Fruit fly (Drosophila melanogaster): ENCODE measurements around the gene CIAPIN1.

Gene CIAPIN1

DNA sequence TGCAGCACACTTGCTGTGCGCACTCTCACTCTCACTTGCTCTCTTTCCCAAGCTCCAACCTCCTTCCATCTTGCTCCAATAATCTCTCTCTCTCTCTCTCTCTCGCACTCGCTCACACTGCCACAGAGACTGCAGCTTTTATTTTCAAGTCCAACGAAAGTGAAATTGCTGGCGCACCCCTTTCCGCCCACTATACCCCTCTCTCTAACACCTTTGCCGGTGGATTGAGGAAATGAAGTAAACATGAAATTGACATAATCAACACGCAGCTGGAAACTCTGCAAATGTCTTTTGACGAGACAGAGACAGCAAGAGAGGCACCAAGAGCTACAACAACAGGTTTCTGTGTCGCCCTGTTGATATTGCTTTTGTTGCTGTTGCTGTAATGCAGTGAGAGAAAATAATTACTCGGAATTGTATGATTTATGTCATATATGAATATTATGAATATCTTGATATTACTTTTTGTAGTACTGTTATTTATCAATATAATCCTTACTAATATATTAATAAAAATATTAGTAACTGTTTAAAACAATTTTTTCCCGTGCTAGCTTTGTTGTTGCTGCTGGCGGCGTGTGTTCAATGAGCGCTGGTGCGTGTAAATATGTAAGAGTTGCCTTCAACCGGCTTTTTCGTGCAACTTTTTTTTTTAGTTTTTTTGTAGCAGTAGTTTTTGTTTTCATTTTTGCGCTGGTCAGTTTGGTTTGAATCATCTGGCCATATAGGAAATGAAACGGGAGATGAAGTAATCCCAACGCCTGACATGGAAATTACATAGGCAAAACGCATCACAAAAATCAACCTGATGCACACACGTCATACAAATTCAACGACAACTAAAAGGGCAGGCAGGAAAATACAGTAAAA lies 42.8 kb downstream of the CIAPIN1 start (continued):
- TF ChIP-seq Bdp1 (GFP tag; optimal IDR thresholded peaks at IDR 0.05), result no peak
- TF ChIP-seq sug (tag; optimal IDR thresholded peaks at IDR 0.05), result peak; percentile 23
- TF ChIP-seq fd102C (GFP tag; optimal IDR thresholded peaks at IDR 0.05), result no peak
- peak; percentile 68 for TF ChIP-seq toy (GFP tag; IDR thresholded peaks at IDR 0.05)
- no peak for TF ChIP-seq tll (GFP tag; optimal IDR thresholded peaks at IDR 0.05)
- peak; percentile 98 for TF ChIP-seq dmrt99B (tag; optimal IDR thresholded peaks at IDR 0.05)
- peak in 1 of 2 experiments; percentile 76 for TF ChIP-seq Hr78 (GFP tag; optimal IDR thresholded peaks at IDR 0.05)
- no peak for TF ChIP-seq insv (GFP tag; optimal IDR thresholded peaks at IDR 0.05)
- TF ChIP-seq CG15011 (GFP tag; optimal IDR thresholded peaks at IDR 0.05), result peak; percentile 74
- peak; percentile 61 for TF ChIP-seq CG4854 (GFP tag; optimal IDR thresholded peaks at IDR 0.05)
- peak; percentile 73 for TF ChIP-seq CG8359 (GFP tag; optimal IDR thresholded peaks at IDR 0.05; ENCODE audit: borderline replicate concordance)
- peak; percentile 42 for TF ChIP-seq CG10565 (GFP tag; optimal IDR thresholded peaks at IDR 0.05)
- TF ChIP-seq CG8924 (tag; optimal IDR thresholded peaks at IDR 0.05), result peak; percentile 95
- TF ChIP-seq CG7928 (GFP tag; optimal IDR thresholded peaks at IDR 0.05), result peak; percentile 45
- peak; percentile 64 for TF ChIP-seq CG10321 (GFP tag; IDR thresholded peaks at IDR 0.05)
- peak; percentile 74 for TF ChIP-seq Nf-YB (GFP tag; optimal IDR thresholded peaks at IDR 0.05)
- TF ChIP-seq rib (GFP tag; IDR thresholded peaks at IDR 0.05), result no peak; the same call in 1 of the 2 replicates
- TF ChIP-seq sens-2 (GFP tag; IDR thresholded peaks at IDR 0.05), result peak; percentile 64; the same call in 1 of the 2 replicates
- TF ChIP-seq tna (GFP tag; IDR thresholded peaks at IDR 0.05; ENCODE audit: partially characterized antibody), result peak; percentile 9; the same call in 1 of the 2 replicates
- peak; percentile 94 for TF ChIP-seq gsb-n (tag; optimal IDR thresholded peaks at IDR 0.05)
- peak; percentile 75 for TF ChIP-seq CG1832 (GFP tag; optimal IDR thresholded peaks at IDR 0.05)
- TF ChIP-seq CG15073 (GFP tag; optimal IDR thresholded peaks at IDR 0.05), result peak; percentile 40
- peak; percentile 8 for TF ChIP-seq CHES-1-like (GFP tag; optimal IDR thresholded peaks at IDR 0.05)
- TF ChIP-seq CG16813 (GFP tag; IDR thresholded peaks at IDR 0.05; ENCODE audit: partially characterized antibody), result no peak
- peak; percentile 75 for TF ChIP-seq CG9932 (GFP tag; IDR thresholded peaks at IDR 0.05)
- TF ChIP-seq YL-1 (GFP tag; optimal IDR thresholded peaks at IDR 0.05), result no peak
- no peak for TF ChIP-seq pnt (GFP tag; optimal IDR thresholded peaks at IDR 0.05)
- TF ChIP-seq CG7556 (GFP tag; optimal IDR thresholded peaks at IDR 0.05), result peak; percentile 92
- TF ChIP-seq CG12219 (GFP tag; optimal IDR thresholded peaks at IDR 0.05), result peak; percentile 80
- no peak for TF ChIP-seq nerfin-2 (GFP tag; IDR thresholded peaks at IDR 0.05; ENCODE audit: partially characterized antibody)
- peak; percentile 91 for TF ChIP-seq fd64A (GFP tag; optimal IDR thresholded peaks at IDR 0.05)
- TF ChIP-seq CG3726 (GFP tag; IDR thresholded peaks at IDR 0.05), result peak; percentile 89
- no peak for TF ChIP-seq vnd (GFP tag; IDR thresholded peaks at IDR 0.05; ENCODE audit: partially characterized antibody)
- peak; percentile 91 for TF ChIP-seq CG17361 (GFP tag; IDR thresholded peaks at IDR 0.05)
- TF ChIP-seq emc (GFP tag; optimal IDR thresholded peaks at IDR 0.05), result no peak
- peak; percentile 91 for TF ChIP-seq CG15601 (tag; optimal IDR thresholded peaks at IDR 0.05)
- TF ChIP-seq croc (GFP tag; conservative IDR thresholded peaks at IDR 0.05), result peak; percentile 94
- TF ChIP-seq CG18011 (GFP tag; optimal IDR thresholded peaks at IDR 0.05), result peak; percentile 55
- peak; percentile 73; the same call in 1 of the 2 replicates for TF ChIP-seq CG31224 (GFP tag; IDR thresholded peaks at IDR 0.05)
- peak; percentile 28; the same call in 1 of the 2 replicates for TF ChIP-seq sim (GFP tag; IDR thresholded peaks at IDR 0.05)
- TF ChIP-seq CG33213 (GFP tag; optimal IDR thresholded peaks at IDR 0.05), result peak; percentile 36
- peak; percentile 61 for TF ChIP-seq CG2120 (GFP tag; optimal IDR thresholded peaks at IDR 0.05)
- peak; percentile 87 for TF ChIP-seq CG32532 (GFP tag; IDR thresholded peaks at IDR 0.05)
- TF ChIP-seq gcm (GFP tag; optimal IDR thresholded peaks at IDR 0.05), result peak; percentile 85
- peak; percentile 73 for TF ChIP-seq CG9817 (tag; optimal IDR thresholded peaks at IDR 0.05)
- peak; percentile 68 for TF ChIP-seq CG30431 (GFP tag; optimal IDR thresholded peaks at IDR 0.05)
- TF ChIP-seq CG12769 (tag; optimal IDR thresholded peaks at IDR 0.05), result peak; percentile 76
